1 fruit fly cellular context compared by ENCODE assay signal in the genomic region with DNA sequence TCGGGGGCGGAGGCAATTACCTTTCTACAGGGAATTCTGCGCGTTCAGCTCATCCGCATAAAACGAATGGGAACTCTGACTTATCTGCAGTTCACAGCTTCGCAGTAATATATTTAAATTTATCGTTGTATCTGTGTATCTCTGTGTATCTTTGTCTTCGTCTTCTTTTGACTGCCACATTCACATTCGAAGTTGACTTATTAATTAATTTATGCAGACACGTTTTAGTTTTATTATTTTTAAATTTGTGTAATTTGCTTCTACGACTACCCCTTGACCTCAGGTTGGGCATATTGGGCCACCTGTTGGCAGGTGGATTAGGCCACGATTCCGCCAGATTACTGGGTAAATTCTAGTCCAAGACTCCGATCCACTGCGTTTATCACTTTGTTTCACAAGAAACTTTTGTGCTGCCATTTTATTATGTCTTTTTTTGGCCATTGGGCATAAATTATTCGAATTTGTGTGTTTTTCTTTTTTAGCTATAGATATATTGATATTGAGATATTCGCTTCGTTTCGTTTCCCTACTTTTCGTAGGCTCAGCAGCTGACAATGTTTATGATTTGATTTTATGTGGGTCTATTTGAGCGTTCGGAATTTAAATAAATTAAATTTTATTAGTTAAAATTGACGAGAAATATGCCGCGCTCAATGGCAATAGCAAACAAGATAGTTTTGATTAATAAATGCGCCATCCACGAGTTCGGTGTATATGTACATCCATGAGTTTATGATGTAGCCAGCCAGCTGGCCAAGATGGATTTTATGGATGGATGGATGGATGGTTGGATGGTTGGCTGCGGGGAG.
TF ChIP-seq lines count a peak whose summit lies in the region.

No protein-coding gene starts in this region.

TF ChIP-seq in whole organism, embryonic, 481 proteins besides CTCF, POLR2A, EP300 and RAD21 (continued from another document and continues in another):
- TF ChIP-seq pita (GFP tag; optimal IDR thresholded peaks at IDR 0.05; lab: Kevin White, UChicago), result no peak
- no peak for TF ChIP-seq CG10274 (GFP tag; optimal IDR thresholded peaks at IDR 0.05; lab: Kevin White, UChicago)
- peak; percentile 4 to 18 for TF ChIP-seq dpn (GFP tag; optimal IDR thresholded peaks at IDR 0.05; lab: Kevin White, UChicago)
- TF ChIP-seq CG11093 (GFP tag; IDR thresholded peaks at IDR 0.05; lab: Robert Waterston, UW), result no peak
- no peak for TF ChIP-seq Max (GFP tag; optimal IDR thresholded peaks at IDR 0.05; lab: Kevin White, UChicago)
- no peak for TF ChIP-seq Hand (GFP tag; optimal IDR thresholded peaks at IDR 0.05; lab: Kevin White, UChicago)
- TF ChIP-seq CG4424 (GFP tag; optimal IDR thresholded peaks at IDR 0.05; lab: Kevin White, UChicago), result no peak
- no peak for TF ChIP-seq Trl (optimal IDR thresholded peaks at IDR 0.05; lab: Kevin White, UChicago)
- no peak for TF ChIP-seq Trl (GFP tag; optimal IDR thresholded peaks at IDR 0.05; lab: Kevin White, UChicago)
- no peak for TF ChIP-seq ap (GFP tag; IDR thresholded peaks at IDR 0.05; lab: Robert Waterston, UW)
- TF ChIP-seq vnd (GFP tag; IDR thresholded peaks at IDR 0.05; lab: Robert Waterston, UW; ENCODE audit: partially characterized antibody), result no peak
- no peak for TF ChIP-seq ranshi (GFP tag; IDR thresholded peaks at IDR 0.05; lab: Robert Waterston, UW)
- TF ChIP-seq CG42726 (GFP tag; IDR thresholded peaks at IDR 0.05; lab: Robert Waterston, UW; ENCODE audit: partially characterized antibody), result no peak
- TF ChIP-seq ind (GFP tag; optimal IDR thresholded peaks at IDR 0.05; lab: Kevin White, UChicago), result peak; percentile 39
- no peak for TF ChIP-seq sqz (GFP tag; optimal IDR thresholded peaks at IDR 0.05; lab: Kevin White, UChicago)
- TF ChIP-seq CG11696 (GFP tag; IDR thresholded peaks at IDR 0.05; lab: Robert Waterston, UW), result no peak
- TF ChIP-seq GATAe (GFP tag; conservative IDR thresholded peaks at IDR 0.05; lab: Robert Waterston, UW), result no peak
- no peak for TF ChIP-seq fd3F (GFP tag; optimal IDR thresholded peaks at IDR 0.05; lab: Kevin White, UChicago)
- TF ChIP-seq CG12769 (tag; optimal IDR thresholded peaks at IDR 0.05; lab: Kevin White, UChicago), result peak; percentile 0
- TF ChIP-seq Ptx1 (GFP tag; IDR thresholded peaks at IDR 0.05; lab: Robert Waterston, UW), result no peak
- no peak for TF ChIP-seq Fer3 (tag; optimal IDR thresholded peaks at IDR 0.05; lab: Kevin White, UChicago)
- no peak for TF ChIP-seq prd (optimal IDR thresholded peaks at IDR 0.05; lab: Kevin White, UChicago)
- peak; percentile 46; the same call in 1 of the 3 replicates for TF ChIP-seq prd (GFP tag; IDR thresholded peaks at IDR 0.05; lab: Robert Waterston, UW)
- TF ChIP-seq z (GFP tag; IDR thresholded peaks at IDR 0.05; lab: Robert Waterston, UW), result no peak
- no peak for TF ChIP-seq aop (GFP tag; IDR thresholded peaks at IDR 0.05; lab: Robert Waterston, UW)
- TF ChIP-seq CG13894 (tag; optimal IDR thresholded peaks at IDR 0.05; lab: Kevin White, UChicago), result peak; percentile 20
- TF ChIP-seq slbo (GFP tag; IDR thresholded peaks at IDR 0.05; lab: Robert Waterston, UW), result peak; percentile 69
- TF ChIP-seq CG1602 (GFP tag; optimal IDR thresholded peaks at IDR 0.05; lab: Kevin White, UChicago), result no peak
- no peak for TF ChIP-seq slp2 (GFP tag; optimal IDR thresholded peaks at IDR 0.05; lab: Kevin White, UChicago)
- TF ChIP-seq CG11085 (GFP tag; IDR thresholded peaks at IDR 0.05; lab: Robert Waterston, UW), result no peak
- TF ChIP-seq Six4 (GFP tag; optimal IDR thresholded peaks at IDR 0.05; lab: Kevin White, UChicago), result no peak
- TF ChIP-seq C15 (GFP tag; IDR thresholded peaks at IDR 0.05; lab: Robert Waterston, UW), result no peak
- peak; percentile 35 for TF ChIP-seq lilli (GFP tag; optimal IDR thresholded peaks at IDR 0.05; lab: Kevin White, UChicago)
- no peak for TF ChIP-seq tup (GFP tag; optimal IDR thresholded peaks at IDR 0.05; lab: Kevin White, UChicago)
- peak; percentile 20 for TF ChIP-seq CG13624 (GFP tag; optimal IDR thresholded peaks at IDR 0.05; lab: Kevin White, UChicago)
- TF ChIP-seq ci (GFP tag; IDR thresholded peaks at IDR 0.05; lab: Robert Waterston, UW), result peak; percentile 16; the same call in 1 of the 3 replicates
- TF ChIP-seq lab (GFP tag; optimal IDR thresholded peaks at IDR 0.05; lab: Kevin White, UChicago), result no peak
- TF ChIP-seq CG9876 (GFP tag; optimal IDR thresholded peaks at IDR 0.05; lab: Kevin White, UChicago), result no peak
- TF ChIP-seq dysf (GFP tag; IDR thresholded peaks at IDR 0.05; lab: Robert Waterston, UW), result peak; percentile 52; the same call in 1 of the 3 replicates
- TF ChIP-seq ro (GFP tag; IDR thresholded peaks at IDR 0.05; lab: Robert Waterston, UW), result no peak
- TF ChIP-seq zfh2 (GFP tag; optimal IDR thresholded peaks at IDR 0.05; lab: Kevin White, UChicago), result peak; percentile 18
- no peak for TF ChIP-seq yki (optimal IDR thresholded peaks at IDR 0.05; lab: Kevin White, UChicago)
- no peak for TF ChIP-seq Kr (GFP tag; optimal IDR thresholded peaks at IDR 0.05; lab: Kevin White, UChicago)
- no peak for TF ChIP-seq CG14710 (tag; optimal IDR thresholded peaks at IDR 0.05; lab: Kevin White, UChicago)
- peak; percentile 15; the same call in 1 of the 3 replicates for TF ChIP-seq CG11456 (GFP tag; IDR thresholded peaks at IDR 0.05; lab: Robert Waterston, UW)
- no peak for TF ChIP-seq ATbp (GFP tag; optimal IDR thresholded peaks at IDR 0.05; lab: Kevin White, UChicago)
- TF ChIP-seq CG7556 (GFP tag; optimal IDR thresholded peaks at IDR 0.05; lab: Kevin White, UChicago), result no peak
- TF ChIP-seq fru (optimal IDR thresholded peaks at IDR 0.05; lab: Kevin White, UChicago), result no peak
- no peak for TF ChIP-seq Hmx (GFP tag; optimal IDR thresholded peaks at IDR 0.05; lab: Kevin White, UChicago)
- TF ChIP-seq tio (GFP tag; optimal IDR thresholded peaks at IDR 0.05; lab: Kevin White, UChicago), result no peak
- TF ChIP-seq kni (GFP tag; optimal IDR thresholded peaks at IDR 0.05; lab: Kevin White, UChicago), result no peak
- no peak for TF ChIP-seq Dip3 (GFP tag; optimal IDR thresholded peaks at IDR 0.05; lab: Kevin White, UChicago)
- TF ChIP-seq Adf1 (GFP tag; IDR thresholded peaks at IDR 0.05; lab: Robert Waterston, UW), result no peak
- peak; percentile 0 for TF ChIP-seq CG17359 (tag; optimal IDR thresholded peaks at IDR 0.05; lab: Kevin White, UChicago)
- no peak for TF ChIP-seq CG3838 (GFP tag; optimal IDR thresholded peaks at IDR 0.05; lab: Kevin White, UChicago)
- peak; percentile 81 for TF ChIP-seq Med (GFP tag; lab: Kevin White, UChicago)
- no peak for TF ChIP-seq bigmax (GFP tag; optimal IDR thresholded peaks at IDR 0.05; lab: Kevin White, UChicago)
- peak; percentile 24 for TF ChIP-seq mam (GFP tag; optimal IDR thresholded peaks at IDR 0.05; lab: Kevin White, UChicago)
- TF ChIP-seq chinmo (GFP tag; IDR thresholded peaks at IDR 0.05; lab: Robert Waterston, UW; ENCODE audit: partially characterized antibody), result 0 out of 4 replicates have a peak, but pooled peaks have one; percentile 70
- no peak for TF ChIP-seq CG33557 (GFP tag; optimal IDR thresholded peaks at IDR 0.05; lab: Kevin White, UChicago)
- TF ChIP-seq CG11560 (tag; IDR thresholded peaks at IDR 0.05; lab: Robert Waterston, UW), result no peak
- TF ChIP-seq sob (GFP tag; IDR thresholded peaks at IDR 0.05; lab: Robert Waterston, UW), result peak; percentile 34; the same call in 1 of the 2 replicates
- TF ChIP-seq CG8478 (optimal IDR thresholded peaks at IDR 0.05; lab: Kevin White, UChicago), result no peak
- TF ChIP-seq sisA (GFP tag; IDR thresholded peaks at IDR 0.05; lab: Robert Waterston, UW), result peak; percentile 12; the same call in 1 of the 2 replicates
- peak; percentile 33; the same call in 1 of the 2 replicates for TF ChIP-seq E2f1 (GFP tag; IDR thresholded peaks at IDR 0.05; lab: Robert Waterston, UW)
- peak; percentile 35; the same call in 1 of the 2 replicates for TF ChIP-seq CG9932 (GFP tag; IDR thresholded peaks at IDR 0.05; lab: Robert Waterston, UW)
- TF ChIP-seq cg (GFP tag; optimal IDR thresholded peaks at IDR 0.05; lab: Kevin White, UChicago), result no peak
- TF ChIP-seq cwo (GFP tag; optimal IDR thresholded peaks at IDR 0.05; lab: Kevin White, UChicago), result peak; percentile 66
- TF ChIP-seq Meics (GFP tag; optimal IDR thresholded peaks at IDR 0.05; lab: Kevin White, UChicago), result peak; percentile 22
- TF ChIP-seq Hmr (GFP tag; optimal IDR thresholded peaks at IDR 0.05; lab: Kevin White, UChicago), result peak; percentile 28
- TF ChIP-seq CG10366 (GFP tag; IDR thresholded peaks at IDR 0.05; lab: Robert Waterston, UW), result no peak
- TF ChIP-seq CG15269 (tag; optimal IDR thresholded peaks at IDR 0.05; lab: Kevin White, UChicago), result peak; percentile 0
- TF ChIP-seq klu (GFP tag; IDR thresholded peaks at IDR 0.05; lab: Robert Waterston, UW), result no peak
- TF ChIP-seq CG5245 (GFP tag; optimal IDR thresholded peaks at IDR 0.05; lab: Kevin White, UChicago), result no peak
- no peak for TF ChIP-seq Asciz (GFP tag; optimal IDR thresholded peaks at IDR 0.05; lab: Kevin White, UChicago)
- no peak for TF ChIP-seq CG7357 (GFP tag; IDR thresholded peaks at IDR 0.05; lab: Robert Waterston, UW)
- no peak for TF ChIP-seq CG4282 (GFP tag; optimal IDR thresholded peaks at IDR 0.05; lab: Kevin White, UChicago)
- TF ChIP-seq HHEX (GFP tag; optimal IDR thresholded peaks at IDR 0.05; lab: Kevin White, UChicago), result no peak
- no peak for TF ChIP-seq CG12942 (GFP tag; optimal IDR thresholded peaks at IDR 0.05; lab: Kevin White, UChicago)
- no peak for TF ChIP-seq CG6813 (GFP tag; optimal IDR thresholded peaks at IDR 0.05; lab: Kevin White, UChicago)
- no peak for TF ChIP-seq CG6175 (GFP tag; IDR thresholded peaks at IDR 0.05; lab: Robert Waterston, UW)
- no peak for TF ChIP-seq CG14050 (GFP tag; IDR thresholded peaks at IDR 0.05; lab: Robert Waterston, UW)
- TF ChIP-seq dmrt99B (tag; optimal IDR thresholded peaks at IDR 0.05; lab: Kevin White, UChicago), result no peak
- TF ChIP-seq Dp (GFP tag; optimal IDR thresholded peaks at IDR 0.05; lab: Kevin White, UChicago), result no peak
- no peak for TF ChIP-seq pan (optimal IDR thresholded peaks at IDR 0.05; lab: Kevin White, UChicago)
- peak in 1 of 2 experiments; percentile 22 for TF ChIP-seq pan (GFP tag; optimal IDR thresholded peaks at IDR 0.05 in 1 of 2, IDR thresholded peaks at IDR 0.05 in 1 of 2)
- TF ChIP-seq tll (GFP tag; optimal IDR thresholded peaks at IDR 0.05; lab: Kevin White, UChicago), result no peak
- no peak for TF ChIP-seq Side (GFP tag; optimal IDR thresholded peaks at IDR 0.05; lab: Kevin White, UChicago)
- TF ChIP-seq CG17912 (GFP tag; optimal IDR thresholded peaks at IDR 0.05; lab: Kevin White, UChicago), result no peak
- no peak for TF ChIP-seq Awh (GFP tag; IDR thresholded peaks at IDR 0.05; lab: Robert Waterston, UW)
- TF ChIP-seq CG10431 (GFP tag; optimal IDR thresholded peaks at IDR 0.05; lab: Kevin White, UChicago), result no peak
- no peak for TF ChIP-seq CG10565 (GFP tag; optimal IDR thresholded peaks at IDR 0.05; lab: Kevin White, UChicago)
- TF ChIP-seq grn (GFP tag; optimal IDR thresholded peaks at IDR 0.05; lab: Kevin White, UChicago), result no peak
- TF ChIP-seq CG1529 (GFP tag; optimal IDR thresholded peaks at IDR 0.05; lab: Kevin White, UChicago), result no peak
- TF ChIP-seq YL-1 (GFP tag; optimal IDR thresholded peaks at IDR 0.05; lab: Kevin White, UChicago), result no peak
- TF ChIP-seq Xbp1 (GFP tag; optimal IDR thresholded peaks at IDR 0.05; lab: Kevin White, UChicago), result peak; percentile 30
- TF ChIP-seq gcm (GFP tag; optimal IDR thresholded peaks at IDR 0.05; lab: Kevin White, UChicago), result no peak
- no peak for TF ChIP-seq kah (GFP tag; optimal IDR thresholded peaks at IDR 0.05; lab: Kevin White, UChicago)
- no peak for TF ChIP-seq Fer1 (GFP tag; optimal IDR thresholded peaks at IDR 0.05; lab: Kevin White, UChicago)
- no peak for TF ChIP-seq CG13424 (tag; optimal IDR thresholded peaks at IDR 0.05; lab: Kevin White, UChicago)
- TF ChIP-seq CG8359 (GFP tag; optimal IDR thresholded peaks at IDR 0.05; lab: Kevin White, UChicago; ENCODE audit: borderline replicate concordance), result no peak
- no peak for TF ChIP-seq CG9727 (GFP tag; optimal IDR thresholded peaks at IDR 0.05; lab: Kevin White, UChicago)
- no peak for TF ChIP-seq CG16863 (GFP tag; optimal IDR thresholded peaks at IDR 0.05; lab: Kevin White, UChicago)
- peak; percentile 12 for TF ChIP-seq CG11504 (tag; optimal IDR thresholded peaks at IDR 0.05; lab: Kevin White, UChicago)
- TF ChIP-seq exex (tag; optimal IDR thresholded peaks at IDR 0.05; lab: Kevin White, UChicago), result no peak
- no peak for TF ChIP-seq jing (GFP tag; optimal IDR thresholded peaks at IDR 0.05; lab: Kevin White, UChicago)
- TF ChIP-seq Vsx1 (GFP tag; optimal IDR thresholded peaks at IDR 0.05; lab: Kevin White, UChicago), result peak; percentile 25
- 0 out of 2 replicates have a peak, but pooled peaks have one; percentile 12 for TF ChIP-seq esg (GFP tag; conservative IDR thresholded peaks at IDR 0.05; lab: Robert Waterston, UW)
- TF ChIP-seq Rfx (GFP tag; IDR thresholded peaks at IDR 0.05; lab: Robert Waterston, UW), result peak; percentile 55; the same call in 1 of the 2 replicates
- no peak for TF ChIP-seq MBD-R2 (GFP tag; IDR thresholded peaks at IDR 0.05; lab: Robert Waterston, UW)
- no peak for TF ChIP-seq nerfin-1 (tag; optimal IDR thresholded peaks at IDR 0.05; lab: Kevin White, UChicago)
- TF ChIP-seq lov (optimal IDR thresholded peaks at IDR 0.05; lab: Kevin White, UChicago), result no peak
- 0 out of 3 replicates have a peak, but pooled peaks have one; percentile 57 for TF ChIP-seq lov (GFP tag; IDR thresholded peaks at IDR 0.05; lab: Robert Waterston, UW)
- no peak for TF ChIP-seq CG17802 (tag; optimal IDR thresholded peaks at IDR 0.05; lab: Kevin White, UChicago)
- TF ChIP-seq stwl (tag; optimal IDR thresholded peaks at IDR 0.05; lab: Kevin White, UChicago), result no peak
- TF ChIP-seq CG14441 (GFP tag; IDR thresholded peaks at IDR 0.05; lab: Robert Waterston, UW), result peak; percentile 60
- no peak for TF ChIP-seq zf30C (GFP tag; optimal IDR thresholded peaks at IDR 0.05; lab: Kevin White, UChicago)
- TF ChIP-seq dati (GFP tag; IDR thresholded peaks at IDR 0.05; lab: Robert Waterston, UW), result no peak
- peak; percentile 35; the same call in 1 of the 3 replicates for TF ChIP-seq zfh1 (GFP tag; IDR thresholded peaks at IDR 0.05; lab: Robert Waterston, UW)
- TF ChIP-seq Sox102F (GFP tag; optimal IDR thresholded peaks at IDR 0.05; lab: Kevin White, UChicago), result peak; percentile 28
- TF ChIP-seq fd102C (GFP tag; optimal IDR thresholded peaks at IDR 0.05; lab: Kevin White, UChicago), result no peak
- no peak for TF ChIP-seq Bdp1 (GFP tag; optimal IDR thresholded peaks at IDR 0.05; lab: Kevin White, UChicago)
- TF ChIP-seq Oaz (GFP tag; IDR thresholded peaks at IDR 0.05; lab: Robert Waterston, UW), result no peak
- peak; percentile 26 for TF ChIP-seq bcd (GFP tag; optimal IDR thresholded peaks at IDR 0.05; lab: Kevin White, UChicago)
- peak; percentile 20; the same call in 1 of the 3 replicates for TF ChIP-seq CG17361 (GFP tag; IDR thresholded peaks at IDR 0.05; lab: Robert Waterston, UW)
